Worm (Caenorhabditis elegans): Measurements from ENCODE around the gene srx-115.

Gene srx-115

DNA sequence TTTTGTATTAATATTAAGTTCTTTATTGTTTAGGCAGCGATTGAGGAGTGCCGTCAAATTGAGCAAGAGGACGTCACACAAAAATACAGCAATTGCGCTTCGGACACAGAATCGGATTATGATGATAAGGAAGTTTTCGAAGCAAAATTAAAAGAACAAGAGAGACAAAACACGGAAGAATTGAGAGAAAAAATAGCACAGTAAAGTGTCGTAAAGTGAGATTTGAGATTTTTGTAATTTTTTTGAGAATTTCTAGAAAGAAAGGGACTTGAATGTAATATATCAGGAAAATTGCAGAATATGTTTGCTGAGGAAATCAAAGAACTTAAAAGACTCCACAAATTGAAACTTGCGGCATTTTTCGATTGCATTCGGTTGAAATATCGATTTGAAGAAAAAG lies 17.0 kb upstream of the srx-115 start, which contains the start of gene B0507.4:
Gene B0507.4, plus strand, starts transcription at position 301 of the 400 bp plus-strand sequence.
- TF ChIP-seq nhr-12 (tag; optimal IDR thresholded peaks at IDR 0.05) (no peak), elt-1 (tag; optimal IDR thresholded peaks at IDR 0.05) (no peak), lsy-2 (tag; optimal IDR thresholded peaks at IDR 0.05) (no peak), mdl-1 (tag; optimal IDR thresholded peaks at IDR 0.05) (no peak), aly-2 (tag; optimal IDR thresholded peaks at IDR 0.05) (no peak), nhr-10 (tag; optimal IDR thresholded peaks at IDR 0.05) (no peak)

DNA sequence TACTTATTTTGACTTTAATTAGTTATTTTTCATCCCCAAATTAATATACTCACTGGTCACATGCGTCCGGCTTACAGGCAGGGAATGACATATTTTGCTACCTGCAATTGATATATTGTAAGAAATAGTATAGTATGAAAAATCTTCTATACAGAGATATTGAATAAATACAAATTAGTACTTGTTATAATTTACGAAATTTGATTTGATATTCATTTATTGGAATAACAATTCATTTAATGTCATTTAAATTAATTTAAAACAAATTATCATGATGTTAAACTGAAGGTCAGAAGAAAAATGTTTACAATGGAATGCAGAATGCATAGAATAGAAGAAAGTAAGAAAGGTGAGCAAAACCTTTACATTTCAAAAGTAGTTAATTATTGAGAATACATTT lies 13.1 kb upstream of the srx-115 start, which contains the start of gene B0507.7:
Gene B0507.7, minus strand, starts transcription at position 101 of the 400 bp plus-strand sequence.
- TF ChIP-seq mbf-1 (tag; optimal IDR thresholded peaks at IDR 0.05) (no peak), lsy-2 (tag; optimal IDR thresholded peaks at IDR 0.05) (no peak), dmd-4 (tag; optimal IDR thresholded peaks at IDR 0.05) (no peak), ztf-4 (tag; optimal IDR thresholded peaks at IDR 0.05) (no peak), lin-39 (tag; optimal IDR thresholded peaks at IDR 0.05) (no peak), ztf-1 (GFP tag; conservative IDR thresholded peaks at IDR 0.05) (no peak), crh-2 (tag; optimal IDR thresholded peaks at IDR 0.05) (no peak), nhr-77 (tag; optimal IDR thresholded peaks at IDR 0.05) (no peak), nhr-25 (tag; optimal IDR thresholded peaks at IDR 0.05) (no peak), mab-5 (tag; optimal IDR thresholded peaks at IDR 0.05) (no peak), elt-1 (tag; optimal IDR thresholded peaks at IDR 0.05) (no peak), unc-55 (GFP tag; optimal IDR thresholded peaks at IDR 0.05) (no peak), lin-13 (GFP tag; optimal IDR thresholded peaks at IDR 0.05) (no peak), C34F6.9 (tag; optimal IDR thresholded peaks at IDR 0.05) (no peak), snpc-4 (tag; optimal IDR thresholded peaks at IDR 0.05) (no peak), ztf-11 (tag; optimal IDR thresholded peaks at IDR 0.05) (no peak)

ce11 chrV:8760416-8760815 lies 11.3 kb upstream of the srx-115 start, which contains the start of gene ddn-1:
Gene ddn-1 (minus strand): TSS chrV:8760516.
- TF ChIP-seq unc-62 (GFP tag; optimal IDR thresholded peaks at IDR 0.05), result no peak
- TF ChIP-seq alr-1 (tag; optimal IDR thresholded peaks at IDR 0.05), result no peak
- no peak for TF ChIP-seq ceh-16 (tag; optimal IDR thresholded peaks at IDR 0.05)
- TF ChIP-seq snpc-4 (tag; optimal IDR thresholded peaks at IDR 0.05), result no peak
- no peak for TF ChIP-seq ztf-11 (tag; optimal IDR thresholded peaks at IDR 0.05)
- TF ChIP-seq mab-5 (tag; optimal IDR thresholded peaks at IDR 0.05), result no peak
- TF ChIP-seq egl-27 (tag; optimal IDR thresholded peaks at IDR 0.05), result no peak
- TF ChIP-seq fos-1 (tag; optimal IDR thresholded peaks at IDR 0.05), result no peak

- no peak for TF ChIP-seq nhr-237 (tag; optimal IDR thresholded peaks at IDR 0.05)
- no peak for TF ChIP-seq sem-4 (tag; optimal IDR thresholded peaks at IDR 0.05)
- TF ChIP-seq mbf-1 (tag; optimal IDR thresholded peaks at IDR 0.05), result no peak
- TF ChIP-seq ztf-4 (tag; optimal IDR thresholded peaks at IDR 0.05), result no peak
- TF ChIP-seq nhr-129 (tag; optimal IDR thresholded peaks at IDR 0.05), result no peak
- no peak for TF ChIP-seq unc-55 (GFP tag; optimal IDR thresholded peaks at IDR 0.05)
- no peak for TF ChIP-seq ZK546.5 (tag; optimal IDR thresholded peaks at IDR 0.05)
- TF ChIP-seq elt-3 (tag; optimal IDR thresholded peaks at IDR 0.05), result no peak
- no peak for TF ChIP-seq unc-62 (GFP tag; optimal IDR thresholded peaks at IDR 0.05)
- no peak for TF ChIP-seq ztf-11 (tag; optimal IDR thresholded peaks at IDR 0.05)
- no peak for TF ChIP-seq lsy-2 (tag; optimal IDR thresholded peaks at IDR 0.05)
- TF ChIP-seq sma-9 (GFP tag; optimal IDR thresholded peaks at IDR 0.05), result no peak
- no peak for TF ChIP-seq sma-9 (tag; optimal IDR thresholded peaks at IDR 0.05)
- no peak for TF ChIP-seq ceh-82 (tag; optimal IDR thresholded peaks at IDR 0.05)
- no peak for TF ChIP-seq lin-13 (GFP tag; optimal IDR thresholded peaks at IDR 0.05)
- TF ChIP-seq snpc-4 (tag; optimal IDR thresholded peaks at IDR 0.05), result no peak
- TF ChIP-seq unc-39 (tag; optimal IDR thresholded peaks at IDR 0.05), result no peak
- TF ChIP-seq nhr-12 (tag; optimal IDR thresholded peaks at IDR 0.05), result no peak
- TF ChIP-seq gmeb-1 (tag; optimal IDR thresholded peaks at IDR 0.05), result no peak
- no peak for TF ChIP-seq aly-2 (tag; optimal IDR thresholded peaks at IDR 0.05)
- no peak for TF ChIP-seq blmp-1 (tag; optimal IDR thresholded peaks at IDR 0.05; ENCODE audit: insufficient read depth)
Observed at ce11 chrV:8762861-8763260, 8.8 kb upstream of the srx-115 start, which contains the start of gene B0507.8. Gene B0507.8 (minus strand): TSS chrV:8762961.

ce11 chrV:8765938-8766337 lies 5.8 kb upstream of the srx-115 start, which contains the start of gene B0507.9:
Gene B0507.9 (minus strand): TSS chrV:8766038.
- no peak for TF ChIP-seq snpc-4 (tag; optimal IDR thresholded peaks at IDR 0.05)
- no peak for TF ChIP-seq nhr-12 (tag; optimal IDR thresholded peaks at IDR 0.05)
- TF ChIP-seq nhr-237 (tag; optimal IDR thresholded peaks at IDR 0.05), result no peak
- no peak for TF ChIP-seq lin-13 (GFP tag; optimal IDR thresholded peaks at IDR 0.05)

Measured in whole organism, L2 larva.